Fruit fly (Drosophila melanogaster) whole organism, pupa: ENCODE data around the gene TwdlB.

Experiments used
- CG13204 ChIP-seq: fragments of 200-800 bp; sonication (Bioruptor generic); optimal IDR thresholded peaks from 2 replicates; lab custom pipeline; 2018; ENCODE audit warnings: missing biosample characterization, mild to moderate bottlenecking, missing genetic modification characterization, moderate library complexity
- CG4496 ChIP-seq: fragments of 200-800 bp; sonication (Bioruptor generic); IDR thresholded peaks from 3 replicates; pipeline ENCODE4 v1.3.6; 2022; ENCODE audit warnings: missing biosample characterization, missing genetic modification characterization
- CG8159 ChIP-seq: fragments of 200-800 bp; sonication (Bioruptor generic); optimal IDR thresholded peaks from 3 replicates; lab custom pipeline; 2018; ENCODE audit warnings: missing biosample characterization, mild to moderate bottlenecking, missing genetic modification characterization, moderate library complexity
- CG8301 ChIP-seq: fragments of 200-800 bp; sonication (Bioruptor generic); optimal IDR thresholded peaks from 2 replicates; lab custom pipeline; 2018; ENCODE audit warnings: missing biosample characterization, mild to moderate bottlenecking, missing genetic modification characterization

DNA sequence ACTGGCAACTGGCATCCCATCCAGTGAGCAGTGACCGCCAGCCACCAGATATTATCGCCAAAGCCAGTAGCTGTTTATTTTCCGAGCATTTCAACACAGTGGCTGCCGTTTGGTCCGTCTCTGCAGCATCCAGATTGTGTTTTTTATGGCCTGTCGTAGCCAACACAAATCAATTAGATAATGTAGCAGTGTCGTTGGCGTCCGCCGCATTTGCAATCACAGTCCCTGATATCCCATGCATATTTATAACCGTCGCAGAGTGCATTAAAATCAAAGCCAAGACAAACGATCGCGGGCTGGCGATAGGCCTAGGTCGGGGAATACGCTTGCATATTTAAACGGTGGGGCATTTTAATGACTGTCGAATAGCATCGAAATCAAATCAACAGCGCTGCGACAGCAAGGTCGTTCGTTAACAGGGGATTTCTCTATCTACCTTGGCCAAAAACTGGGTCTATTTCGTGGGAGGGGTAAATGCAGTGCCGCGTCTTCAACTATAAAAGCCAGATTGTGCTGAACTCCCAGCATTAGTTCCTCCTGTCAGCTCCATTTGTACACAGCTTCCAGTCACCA lies 16.2 kb upstream of the TwdlB start, which contains the start of gene TwdlD:
- no peak for TF ChIP-seq CG13204
- TF ChIP-seq CG4496 (GFP tag; lab: Robert Waterston, UW): no peak
- no peak for TF ChIP-seq CG8159
- no peak for TF ChIP-seq CG8301 (tag; lab: Kevin White, UChicago)
